Fruit fly (Drosophila melanogaster) whole organism, pupa: Measurements from ENCODE around the gene Cpr65Ax1.

ENCODE experiments used
- CG10348 ChIP-seq: fragments of 200-800 bp; sonication (Bioruptor generic); IDR thresholded peaks from 2 replicates; pipeline ENCODE4 v1.3.6; 2022; ENCODE audit warnings: missing biosample characterization, missing genetic modification characterization
- CG14655 ChIP-seq: fragments of 200-800 bp; sonication (Bioruptor generic); optimal IDR thresholded peaks from 3 replicates; lab custom pipeline; 2017; ENCODE audit warnings: mild to moderate bottlenecking, missing biosample characterization, missing genetic modification reagents, missing genetic modification characterization
- CG32121 ChIP-seq: fragments of 200-800 bp; sonication (Bioruptor generic); IDR thresholded peaks from 2 replicates; pipeline ENCODE4 v1.3.6; 2022; ENCODE audit warnings: missing biosample characterization, missing genetic modification characterization
- CG9948 ChIP-seq: fragments of 200-800 bp; sonication (Bioruptor generic); optimal IDR thresholded peaks from 2 replicates; lab custom pipeline; 2018; ENCODE audit warnings: missing biosample characterization, mild to moderate bottlenecking, missing genetic modification characterization, moderate library complexity
- D1 ChIP-seq: fragments of 200-800 bp; sonication (Bioruptor generic); optimal IDR thresholded peaks from 2 replicates; lab custom pipeline; 2018; ENCODE audit warnings: missing biosample characterization, mild to moderate bottlenecking, missing genetic modification characterization, moderate library complexity
- Ets98B ChIP-seq: fragments of 200-800 bp; sonication (Bioruptor generic); IDR thresholded peaks from 2 replicates; pipeline ENCODE4 v1.3.6; 2022; ENCODE audit warnings: missing biosample characterization, missing genetic modification characterization
- Pif1A ChIP-seq: fragments of 200-800 bp; sonication (Bioruptor generic); optimal IDR thresholded peaks from 3 replicates; lab custom pipeline; 2016; ENCODE audit warnings: missing biosample characterization, missing genetic modification characterization
- fd96Ca ChIP-seq: fragments of 200-800 bp; sonication (Bioruptor generic); IDR thresholded peaks from 3 replicates; pipeline ENCODE4 v1.3.6; 2022; ENCODE audit warnings: missing biosample characterization, missing genetic modification characterization
- gl ChIP-seq: fragments of 200-800 bp; sonication (Bioruptor generic); optimal IDR thresholded peaks from 2 replicates; lab custom pipeline; 2018; ENCODE audit warnings: missing biosample characterization, mild to moderate bottlenecking, missing genetic modification characterization

- TF ChIP-seq CG32121 (GFP tag; lab: Robert Waterston, UW) (peak; percentile 58; the same call in 1 of the 2 replicates), CG9948 (tag; lab: Kevin White, UChicago) (peak; percentile 73), gl (tag; lab: Kevin White, UChicago) (no peak), D1 (tag; lab: Kevin White, UChicago) (no peak), fd96Ca (GFP tag; lab: Robert Waterston, UW) (peak; percentile 54; the same call in 2 of the 3 replicates), Pif1A (GFP tag; lab: Kevin White, UChicago) (no peak), CG14655 (GFP tag; lab: Kevin White, UChicago) (no peak), Ets98B (no peak; the same call in none of the 2 replicates), CG10348 (0 out of 2 replicates have a peak, but pooled peaks have one; percentile 19)
Measured at dm6 chr3L:6192822-6193555, 45.2 kb upstream of the Cpr65Ax1 start, which contains the start of the genes Sf3b6 and Tnpo.
